Worm (Caenorhabditis elegans): ENCODE data around the gene srz-59.

Gene srz-59

ce11 chrIV:14115045-14115444, 16.8 kb upstream of the srz-59 start:
- TF ChIP-seq nhr-84 (tag; optimal IDR thresholded peaks at IDR 0.05): no peak
- no peak for TF ChIP-seq hlh-4 (tag; optimal IDR thresholded peaks at IDR 0.05)
- no peak for TF ChIP-seq mep-1 (tag; optimal IDR thresholded peaks at IDR 0.05)
- TF ChIP-seq pqm-1 (tag; optimal IDR thresholded peaks at IDR 0.05): no peak
- no peak for TF ChIP-seq nhr-76 (tag; optimal IDR thresholded peaks at IDR 0.05)
- no peak for TF ChIP-seq alr-1 (tag; optimal IDR thresholded peaks at IDR 0.05; ENCODE audit: borderline replicate concordance)
- TF ChIP-seq fkh-4 (tag; optimal IDR thresholded peaks at IDR 0.05; ENCODE audit: borderline replicate concordance): no peak
- no peak for TF ChIP-seq aly-2 (tag; optimal IDR thresholded peaks at IDR 0.05)
- no peak for TF ChIP-seq elt-2 (tag; optimal IDR thresholded peaks at IDR 0.05)
- no peak for TF ChIP-seq vab-15 (tag; optimal IDR thresholded peaks at IDR 0.05)
- no peak for TF ChIP-seq ces-1 (GFP tag; optimal IDR thresholded peaks at IDR 0.05)
- TF ChIP-seq nhr-11 (tag; optimal IDR thresholded peaks at IDR 0.05): no peak
- TF ChIP-seq ztf-11 (tag; optimal IDR thresholded peaks at IDR 0.05): no peak
- no peak for TF ChIP-seq unc-98 (GFP tag; IDR thresholded peaks at IDR 0.05)
- TF ChIP-seq snu-23 (GFP tag; optimal IDR thresholded peaks at IDR 0.05): no peak
- TF ChIP-seq zag-1 (tag; optimal IDR thresholded peaks at IDR 0.05): no peak

DNA sequence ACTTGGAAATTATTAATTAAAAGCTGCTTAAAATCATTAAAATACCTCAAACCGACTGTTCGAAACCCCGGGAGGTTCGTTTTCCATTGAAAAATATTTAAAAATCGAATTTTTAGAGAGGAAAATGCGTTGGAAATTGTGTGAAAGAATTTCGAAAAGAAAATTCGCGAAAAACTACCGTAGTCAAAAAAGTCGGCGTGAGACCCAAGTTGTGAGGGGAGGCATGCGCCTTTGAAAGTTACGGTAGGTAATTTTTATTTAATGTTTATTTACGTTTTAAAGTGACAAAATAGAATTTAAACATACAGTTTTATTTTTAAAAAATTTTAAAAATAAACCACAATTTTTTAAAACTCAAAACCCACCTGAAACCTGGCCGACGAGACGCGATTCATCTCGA, 16.3 kb upstream of the srz-59 start:
- no peak for TF ChIP-seq alr-1 (tag; optimal IDR thresholded peaks at IDR 0.05; ENCODE audit: borderline replicate concordance)
- TF ChIP-seq C04F5.9 (tag; optimal IDR thresholded peaks at IDR 0.05): no peak
- no peak for TF ChIP-seq aly-2 (tag; optimal IDR thresholded peaks at IDR 0.05)
- no peak for TF ChIP-seq ceh-63 (GFP tag; optimal IDR thresholded peaks at IDR 0.05)
- no peak for TF ChIP-seq nhr-71 (tag; optimal IDR thresholded peaks at IDR 0.05)
- TF ChIP-seq fkh-8 (tag; optimal IDR thresholded peaks at IDR 0.05): no peak
- TF ChIP-seq hlh-4 (tag; optimal IDR thresholded peaks at IDR 0.05): no peak
- no peak for TF ChIP-seq snpc-4 (tag; optimal IDR thresholded peaks at IDR 0.05)
- TF ChIP-seq ceh-90 (tag; optimal IDR thresholded peaks at IDR 0.05): no peak
- TF ChIP-seq xbp-1 (tag; optimal IDR thresholded peaks at IDR 0.05): no peak
- TF ChIP-seq skn-1 (tag; optimal IDR thresholded peaks at IDR 0.05): no peak
- no peak for TF ChIP-seq unc-62 (GFP tag; optimal IDR thresholded peaks at IDR 0.05)
- no peak for TF ChIP-seq egl-13 (tag; optimal IDR thresholded peaks at IDR 0.05)

ce11 chrIV:14119327-14119726, 12.5 kb upstream of the srz-59 start:
- TF ChIP-seq skn-1 (tag; optimal IDR thresholded peaks at IDR 0.05): no peak
- TF ChIP-seq dpl-1 (GFP tag; optimal IDR thresholded peaks at IDR 0.05): peak in 2 of 3 experiments; percentile 11 to 25
- peak in 1 of 2 experiments; percentile 17 for TF ChIP-seq efl-1 (optimal IDR thresholded peaks at IDR 0.05)
- TF ChIP-seq efl-1 (GFP tag; optimal IDR thresholded peaks at IDR 0.05 in 1 of 2): peak; percentile 53 to 91

ce11 chrIV:14123956-14124355, 7.9 kb upstream of the srz-59 start, which contains the start of gene nkcc-1:
TSS of gene nkcc-1 (minus strand) at chrIV:14124056.
- no peak for TF ChIP-seq alr-1 (tag; optimal IDR thresholded peaks at IDR 0.05; ENCODE audit: borderline replicate concordance)
- TF ChIP-seq lin-39 (tag; optimal IDR thresholded peaks at IDR 0.05): no peak
- no peak for TF ChIP-seq nhr-84 (tag; optimal IDR thresholded peaks at IDR 0.05)
- TF ChIP-seq efl-1 (optimal IDR thresholded peaks at IDR 0.05): no peak
- TF ChIP-seq efl-1 (GFP tag; optimal IDR thresholded peaks at IDR 0.05 in 1 of 2): peak in 1 of 2 experiments; percentile 41

DNA sequence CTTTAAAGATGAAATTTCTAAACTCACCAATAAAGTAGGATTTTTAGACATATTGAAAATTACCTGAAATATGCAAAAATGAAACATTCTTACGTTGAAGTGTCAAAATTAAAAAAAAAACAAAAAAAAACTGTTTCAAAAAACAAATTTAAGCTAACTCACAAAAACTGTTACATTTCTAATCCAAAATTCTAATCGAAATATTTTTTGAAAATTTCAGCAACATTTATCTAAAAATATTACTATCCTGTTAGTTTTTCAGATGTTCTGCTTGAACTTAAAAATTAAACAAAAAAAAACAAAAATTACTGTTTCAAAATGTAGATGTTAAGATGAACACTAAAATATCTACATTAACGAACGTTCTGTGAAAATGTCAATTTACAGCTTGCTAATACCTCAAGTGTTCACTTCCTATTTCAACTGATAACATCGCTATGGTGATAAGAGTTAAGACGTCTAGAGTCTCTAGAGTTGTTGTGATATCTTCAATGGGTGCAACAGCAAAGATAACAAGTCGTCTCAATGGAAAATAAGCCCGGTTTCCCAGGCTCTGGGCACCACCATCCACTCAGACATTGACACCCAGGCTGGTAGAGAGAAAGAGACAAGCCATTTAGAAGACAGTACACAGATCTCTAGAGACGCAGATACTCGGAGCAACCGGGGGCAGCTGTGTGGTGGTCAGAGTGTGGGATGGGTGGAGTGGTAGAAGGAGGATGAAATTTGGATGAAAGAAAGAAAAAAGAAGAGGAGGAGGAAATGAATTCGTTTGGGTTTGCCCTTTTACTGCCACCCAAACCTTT, 3.9 kb upstream of the srz-59 start, which contains the start of gene H12I19.115:
TSS of gene H12I19.115 (minus strand) at position 51 of the 806 bp plus-strand sequence.
- TF ChIP-seq nhr-47 (tag; optimal IDR thresholded peaks at IDR 0.05): peak; percentile 3
- TF ChIP-seq dsc-1 (tag; optimal IDR thresholded peaks at IDR 0.05): peak; percentile 16
- TF ChIP-seq efl-1 (optimal IDR thresholded peaks at IDR 0.05): peak; percentile 2 to 21
- TF ChIP-seq efl-1 (GFP tag; optimal IDR thresholded peaks at IDR 0.05 in 1 of 2): peak in 1 of 2 experiments; percentile 90
- TF ChIP-seq lsy-2 (tag; optimal IDR thresholded peaks at IDR 0.05): peak in 1 of 2 experiments; percentile 28
- TF ChIP-seq mef-2 (tag; optimal IDR thresholded peaks at IDR 0.05): no peak
- no peak for TF ChIP-seq fos-1 (tag; optimal IDR thresholded peaks at IDR 0.05)
- peak in 1 of 3 experiments; percentile 22 for TF ChIP-seq ceh-82 (tag; optimal IDR thresholded peaks at IDR 0.05)
- no peak for TF ChIP-seq ceh-88 (GFP tag; IDR thresholded peaks at IDR 0.05)
- peak; percentile 47 for TF ChIP-seq fkh-8 (tag; optimal IDR thresholded peaks at IDR 0.05)
- no peak for TF ChIP-seq nhr-84 (tag; optimal IDR thresholded peaks at IDR 0.05)
- peak; percentile 12 for TF ChIP-seq mep-1 (tag; optimal IDR thresholded peaks at IDR 0.05)

Measured in whole organism, L1 larva.